Fruit fly (Drosophila melanogaster): ENCODE results near the gene PpD3.

Gene PpD3

DNA sequence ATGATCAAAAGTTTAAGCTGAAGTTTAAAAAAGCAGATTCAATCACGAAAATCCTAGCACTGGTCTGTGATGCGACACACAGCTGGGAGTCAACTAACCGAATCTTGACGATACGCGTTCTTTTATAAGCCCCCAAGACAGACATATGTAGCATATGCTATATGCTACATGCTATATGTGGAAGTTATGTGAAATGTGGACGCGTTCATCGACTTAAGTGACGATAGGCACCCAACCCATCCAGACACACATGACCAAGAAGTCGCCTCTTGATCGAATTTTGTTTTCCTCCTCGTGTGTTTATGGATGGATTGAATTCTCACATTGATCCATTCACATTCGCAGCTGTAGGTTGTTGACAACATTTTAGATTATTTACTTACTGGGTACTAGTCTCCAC, 14.5 kb upstream of the PpD3 start, which contains the start of gene alphaTub85E:
TSS of gene alphaTub85E (minus strand) at position 101 of the 400 bp plus-strand sequence.
- TF ChIP-seq Dll (optimal IDR thresholded peaks at IDR 0.05) (no peak), EcR (GFP tag; optimal IDR thresholded peaks at IDR 0.05) (no peak), psq (optimal IDR thresholded peaks at IDR 0.05) (no peak), pan (optimal IDR thresholded peaks at IDR 0.05) (no peak), CG8478 (optimal IDR thresholded peaks at IDR 0.05) (no peak), usp (GFP tag; optimal IDR thresholded peaks at IDR 0.05) (no peak)

dm6 chr3R:9735151-9735550, 12.5 kb upstream of the PpD3 start:
- TF ChIP-seq CG8478 (optimal IDR thresholded peaks at IDR 0.05) = no peak
- no peak for TF ChIP-seq psq (optimal IDR thresholded peaks at IDR 0.05)
- TF ChIP-seq EcR (GFP tag; optimal IDR thresholded peaks at IDR 0.05) = no peak
- no peak for TF ChIP-seq pan (optimal IDR thresholded peaks at IDR 0.05)
- TF ChIP-seq usp (GFP tag; optimal IDR thresholded peaks at IDR 0.05) = no peak

DNA sequence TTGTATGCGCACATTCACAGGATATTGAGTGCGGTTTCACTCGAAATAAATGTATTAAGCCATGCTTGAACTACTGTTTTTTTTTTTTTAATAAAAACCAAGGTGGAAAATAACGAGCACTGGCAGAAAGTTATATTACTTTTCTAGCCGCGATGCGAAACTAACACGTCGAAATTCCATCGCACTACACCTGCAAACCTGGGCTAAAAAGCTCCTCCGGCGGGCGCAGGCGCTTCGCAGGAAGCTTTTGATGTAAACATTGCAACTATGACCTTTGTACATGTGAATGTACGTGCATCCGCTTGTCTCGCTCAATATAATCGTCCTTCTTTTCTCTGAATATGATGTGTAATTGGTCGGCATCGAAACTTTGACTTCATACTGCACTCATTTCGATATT, 7.9 kb upstream of the PpD3 start, which contains the start of gene side-VII:
TSS of gene side-VII (minus strand) at position 187 of the 400 bp plus-strand sequence.
- TF ChIP-seq usp (GFP tag; optimal IDR thresholded peaks at IDR 0.05) = no peak
- TF ChIP-seq psq (optimal IDR thresholded peaks at IDR 0.05) = no peak
- TF ChIP-seq pan (optimal IDR thresholded peaks at IDR 0.05) = no peak
- no peak for TF ChIP-seq EcR (GFP tag; optimal IDR thresholded peaks at IDR 0.05)
- no peak for TF ChIP-seq CG8478 (optimal IDR thresholded peaks at IDR 0.05)
- no peak for TF ChIP-seq Dll (optimal IDR thresholded peaks at IDR 0.05)

- TF ChIP-seq pan (optimal IDR thresholded peaks at IDR 0.05) (no peak), EcR (GFP tag; optimal IDR thresholded peaks at IDR 0.05) (no peak), usp (GFP tag; optimal IDR thresholded peaks at IDR 0.05) (no peak), psq (optimal IDR thresholded peaks at IDR 0.05) (no peak), Dll (optimal IDR thresholded peaks at IDR 0.05) (no peak), CG8478 (optimal IDR thresholded peaks at IDR 0.05) (no peak)
These were observed 7.0 kb upstream of the PpD3 start, which contains the start of gene Pnn for dm6 chr3R:9740713-9741112. Pnn (plus strand) TSS chr3R:9740899.

dm6 chr3R:9743217-9743616, 4.5 kb upstream of the PpD3 start, which contains the start of gene CG31415:
CG31415 (plus strand) TSS chr3R:9743517.
- TF ChIP-seq EcR (GFP tag; optimal IDR thresholded peaks at IDR 0.05) (no peak), usp (GFP tag; optimal IDR thresholded peaks at IDR 0.05) (no peak), psq (optimal IDR thresholded peaks at IDR 0.05) (no peak), Dll (optimal IDR thresholded peaks at IDR 0.05) (no peak), CG8478 (optimal IDR thresholded peaks at IDR 0.05) (no peak), pan (optimal IDR thresholded peaks at IDR 0.05) (no peak)

- no peak for TF ChIP-seq CG8478 (optimal IDR thresholded peaks at IDR 0.05)
- TF ChIP-seq EcR (GFP tag; optimal IDR thresholded peaks at IDR 0.05) = no peak
- TF ChIP-seq psq (optimal IDR thresholded peaks at IDR 0.05) = no peak
- TF ChIP-seq pan (optimal IDR thresholded peaks at IDR 0.05) = no peak
- no peak for TF ChIP-seq Dll (optimal IDR thresholded peaks at IDR 0.05)
- TF ChIP-seq usp (GFP tag; optimal IDR thresholded peaks at IDR 0.05) = no peak
These were observed 3.7 kb upstream of the PpD3 start for dm6 chr3R:9743995-9744394.

- TF ChIP-seq usp (GFP tag; optimal IDR thresholded peaks at IDR 0.05) (no peak), pan (optimal IDR thresholded peaks at IDR 0.05) (no peak), EcR (GFP tag; optimal IDR thresholded peaks at IDR 0.05) (no peak), psq (optimal IDR thresholded peaks at IDR 0.05) (no peak), Dll (optimal IDR thresholded peaks at IDR 0.05) (no peak), CG8478 (optimal IDR thresholded peaks at IDR 0.05) (no peak)
These were observed 2.2 kb upstream of the PpD3 start for dm6 chr3R:9745442-9745841.

- TF ChIP-seq pan (optimal IDR thresholded peaks at IDR 0.05) (no peak), CG8478 (optimal IDR thresholded peaks at IDR 0.05) (no peak)
These were observed 1.4 kb upstream of the PpD3 start, which contains the start of gene CG34409 for dm6 chr3R:9746267-9746666. CG34409 (minus strand) TSS chr3R:9746367.

dm6 chr3R:9747272-9747874, 302 bp upstream of the PpD3 start, which contains the start of gene CG12948:
CG12948 (minus strand) TSS chr3R:9747744.
- TF ChIP-seq EcR (GFP tag; optimal IDR thresholded peaks at IDR 0.05) (peak in 1 of 2 experiments; percentile 4), psq (optimal IDR thresholded peaks at IDR 0.05) (no peak)

DNA sequence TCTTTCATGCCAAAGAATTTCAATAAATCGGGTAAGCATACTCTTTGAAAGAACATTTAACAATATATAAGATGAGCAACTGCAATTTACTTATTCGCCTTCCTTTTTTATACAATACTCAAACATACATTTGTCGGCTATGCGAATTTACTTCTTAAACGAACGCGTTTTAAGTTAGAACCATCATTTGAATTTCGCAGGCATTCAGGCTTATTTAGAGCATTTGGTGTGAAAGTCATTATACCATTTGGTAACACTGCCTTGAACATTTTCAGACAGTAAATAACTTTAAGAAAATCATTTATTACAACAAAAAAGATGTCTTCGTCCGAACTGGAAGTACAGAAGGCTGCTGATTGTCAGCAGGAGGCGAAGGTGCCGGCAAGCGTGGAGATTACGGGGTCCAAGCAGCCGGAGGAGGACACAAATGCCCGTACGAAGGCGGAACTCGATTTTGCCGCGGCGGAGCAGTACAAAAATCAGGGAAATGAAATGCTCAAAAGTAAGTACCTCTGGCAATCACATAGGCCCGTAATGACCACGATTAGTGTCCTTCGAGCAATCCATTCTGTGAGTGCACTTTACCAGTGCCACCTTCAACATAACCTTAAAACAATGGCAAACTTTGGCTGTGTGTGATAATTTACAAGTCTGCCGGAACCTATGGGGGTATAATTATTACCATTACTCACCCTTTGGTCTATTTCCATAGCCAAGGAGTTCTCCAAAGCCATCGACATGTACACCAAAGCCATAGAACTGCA, 407 bp downstream of the PpD3 start:
- TF ChIP-seq usp (GFP tag; optimal IDR thresholded peaks at IDR 0.05) (no peak), psq (optimal IDR thresholded peaks at IDR 0.05) (no peak), EcR (GFP tag; optimal IDR thresholded peaks at IDR 0.05) (no peak), pan (optimal IDR thresholded peaks at IDR 0.05) (no peak)

DNA sequence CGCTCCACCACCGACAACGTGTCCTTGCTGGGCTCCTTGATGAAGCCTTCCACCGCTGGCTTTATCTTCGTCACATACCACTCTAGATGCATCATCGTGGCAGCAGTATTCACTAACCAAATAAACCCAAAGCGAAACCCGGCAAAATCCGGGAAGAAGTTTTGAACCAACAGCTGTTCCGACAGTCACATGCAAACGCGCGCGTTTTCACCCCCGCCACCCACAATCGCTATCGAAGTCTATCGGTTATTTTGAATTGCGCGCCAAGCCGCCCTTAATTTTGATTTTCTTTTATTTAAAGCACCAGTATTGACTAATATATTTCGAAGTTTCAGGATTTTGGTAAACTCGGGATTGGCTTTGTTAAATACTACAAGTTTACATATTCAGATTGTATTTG, 6.8 kb downstream of the PpD3 start, which contains the start of gene Tti1:
TSS of gene Tti1 (minus strand) at position 200 of the 400 bp plus-strand sequence.
- no peak for TF ChIP-seq pan (optimal IDR thresholded peaks at IDR 0.05)
- TF ChIP-seq Dll (optimal IDR thresholded peaks at IDR 0.05) = no peak
- no peak for TF ChIP-seq CG8478 (optimal IDR thresholded peaks at IDR 0.05)
- TF ChIP-seq usp (GFP tag; optimal IDR thresholded peaks at IDR 0.05) = no peak
- no peak for TF ChIP-seq psq (optimal IDR thresholded peaks at IDR 0.05)
- TF ChIP-seq EcR (GFP tag; optimal IDR thresholded peaks at IDR 0.05) = no peak

dm6 chr3R:9756187-9756586, 8.5 kb downstream of the PpD3 start, which contains the start of the genes Alg12 and Rpt3R:
Alg12 (plus strand) TSS chr3R:9756491.
Rpt3R (minus strand) TSS chr3R:9756510.
- TF ChIP-seq pan (optimal IDR thresholded peaks at IDR 0.05) = no peak
